Worm (Caenorhabditis elegans) whole organism, young adult: ENCODE data around the gene mlc-3.

Experiments used
- B0019.2 ChIP-seq: fragments of 200-800 bp; sonication (Bioruptor generic); conservative IDR thresholded peaks from 2 replicates; pipeline ENCODE4 v1.3.6; 2022; ENCODE audit warnings: missing genetic modification reagents, missing genetic modification characterization, missing compliant biosample characterization
- C06A6.2 ChIP-seq: fragments of 200-800 bp; sonication (Bioruptor generic); conservative IDR thresholded peaks from 2 replicates; pipeline ENCODE4 v1.3.6; 2022; ENCODE audit warnings: missing genetic modification characterization, missing compliant biosample characterization
- C17E4.6 ChIP-seq: fragments of 200-800 bp; sonication (Bioruptor generic); IDR thresholded peaks from 2 replicates; pipeline ENCODE4 v1.3.6; 2022; ENCODE audit warnings: missing genetic modification reagents, missing genetic modification characterization, missing compliant biosample characterization
- D2030.7 ChIP-seq: fragments of 200-800 bp; sonication (Bioruptor generic); IDR thresholded peaks from 2 replicates; pipeline ENCODE4 v1.3.6; 2022; ENCODE audit warnings: missing genetic modification reagents, missing genetic modification characterization, missing compliant biosample characterization
- F33H1.4 ChIP-seq: fragments of 200-800 bp; sonication (Bioruptor generic); IDR thresholded peaks from 2 replicates; pipeline ENCODE4 v1.3.6; 2022; ENCODE audit warnings: missing genetic modification reagents, missing genetic modification characterization, missing compliant biosample characterization
- F57C9.4 ChIP-seq: sonication (generic microtip); optimal IDR thresholded peaks from 2 replicates; lab custom pipeline; 2017; ENCODE audit warnings: mild to moderate bottlenecking, missing genetic modification characterization, missing compliant biosample characterization
- K11D2.4 ChIP-seq: fragments of 200-800 bp; sonication (Bioruptor generic); IDR thresholded peaks from 2 replicates; pipeline ENCODE4 v1.3.6; 2022; ENCODE audit warnings: missing genetic modification reagents, missing genetic modification characterization, missing compliant biosample characterization
- T07F8.4 ChIP-seq: sonication (generic microtip); optimal IDR thresholded peaks from 2 replicates; lab custom pipeline; 2016; ENCODE audit warnings: mild to moderate bottlenecking, missing genetic modification characterization, moderate library complexity, missing compliant biosample characterization
- akir-1 ChIP-seq: fragments of 200-800 bp; sonication (Bioruptor generic); optimal IDR thresholded peaks from 2 replicates; lab custom pipeline; 2018; ENCODE audit warnings: mild to moderate bottlenecking, missing genetic modification characterization, moderate library complexity, missing compliant biosample characterization
- ama-1 ChIP-seq, 3 experiments: fragments of 150-350 bp in 1 of 3; sonication (generic microtip) in 2 of 3; optimal IDR thresholded peaks; 2 replicates each; lab custom pipeline; 2014 to 2018; ENCODE audit warnings: missing biosample characterization in 2 of 3, missing genetic modification characterization in 2 of 3, missing genetic modification reagents in 2 of 3
- aptf-2 ChIP-seq: fragments of 200-800 bp; sonication (Bioruptor generic); conservative IDR thresholded peaks from 2 replicates; pipeline ENCODE4 v1.3.6; 2022; ENCODE audit warnings: missing genetic modification reagents, missing genetic modification characterization, missing compliant biosample characterization
- aptf-3 ChIP-seq: fragments of 200-800 bp; sonication (Bioruptor generic); IDR thresholded peaks from 2 replicates; pipeline ENCODE4 v1.3.6; 2022; ENCODE audit warnings: missing genetic modification characterization, missing compliant biosample characterization
- cebp-1 ChIP-seq, 2 experiments: fragments of 200-800 bp in 1 of 2; sonication (Bioruptor generic) in 1 of 2; sonication (generic microtip) in 1 of 2; IDR thresholded peaks in 1 of 2; optimal IDR thresholded peaks in 1 of 2; 2 replicates each; pipeline versions ENCODE4 v1.3.6 to Lab custom; 2017 to 2022; ENCODE audit warnings: missing compliant biosample characterization in 2 of 2, missing genetic modification characterization in 2 of 2, mild to moderate bottlenecking in 1 of 2, missing genetic modification reagents in 1 of 2, moderate library complexity in 1 of 2
- ceh-40 ChIP-seq: fragments of 200-800 bp; sonication (Bioruptor generic); IDR thresholded peaks from 2 replicates; pipeline ENCODE4 v1.3.6; 2022; ENCODE audit warnings: missing genetic modification characterization, missing compliant biosample characterization
- dpff-1 ChIP-seq: sonication (generic microtip); optimal IDR thresholded peaks from 2 replicates; lab custom pipeline; 2017; ENCODE audit warnings: mild to moderate bottlenecking, missing genetic modification characterization, missing compliant biosample characterization
- egrh-3 ChIP-seq: fragments of 200-800 bp; sonication (Bioruptor generic); IDR thresholded peaks from 2 replicates; pipeline ENCODE4 v1.3.6; 2022; ENCODE audit warnings: missing genetic modification reagents, missing genetic modification characterization, missing compliant biosample characterization
- fkh-3 ChIP-seq: sonication (generic microtip); optimal IDR thresholded peaks from 2 replicates; lab custom pipeline; 2016; ENCODE audit warnings: mild to moderate bottlenecking, missing genetic modification characterization, missing compliant biosample characterization
- him-1 ChIP-seq: sonication (generic microtip); optimal IDR thresholded peaks from 2 replicates; lab custom pipeline; 2016; ENCODE audit warnings: missing genotype, missing genetic modification reagents, missing genetic modification characterization, missing compliant biosample characterization
- let-526 ChIP-seq: fragments of 200-800 bp; sonication (Bioruptor generic); IDR thresholded peaks from 2 replicates; pipeline ENCODE4 v1.3.6; 2022; ENCODE audit warnings: missing genetic modification reagents, missing genetic modification characterization, missing compliant biosample characterization
- let-607 ChIP-seq, 2 experiments: fragments of 200-800 bp in 1 of 2; sonication (Bioruptor generic) in 1 of 2; sonication (generic microtip) in 1 of 2; optimal IDR thresholded peaks; 2 replicates each; lab custom pipeline; 2016 to 2018; ENCODE audit warnings: mild to moderate bottlenecking in 2 of 2, missing compliant biosample characterization in 2 of 2, missing genetic modification characterization in 2 of 2, moderate library complexity in 2 of 2, missing genotype in 1 of 2
- lin-26 ChIP-seq: fragments of 200-800 bp; sonication (Bioruptor generic); IDR thresholded peaks from 2 replicates; pipeline ENCODE4 v1.3.6; 2022; ENCODE audit warnings: missing genetic modification reagents, missing genetic modification characterization, missing compliant biosample characterization
- lsl-1 ChIP-seq: fragments of 200-800 bp; sonication (Bioruptor generic); optimal IDR thresholded peaks from 2 replicates; lab custom pipeline; 2018; ENCODE audit warnings: mild to moderate bottlenecking, missing genetic modification characterization, moderate library complexity, missing compliant biosample characterization
- madf-6 ChIP-seq: fragments of 200-800 bp; sonication (Bioruptor generic); IDR thresholded peaks from 2 replicates; pipeline ENCODE4 v1.3.6; 2022; ENCODE audit warnings: missing genetic modification reagents, missing genetic modification characterization, missing compliant biosample characterization
- madf-8 ChIP-seq: fragments of 200-800 bp; sonication (Bioruptor generic); conservative IDR thresholded peaks from 2 replicates; pipeline ENCODE4 v1.3.6; 2022; ENCODE audit warnings: missing genetic modification reagents, missing genetic modification characterization, missing compliant biosample characterization
- mes-4 ChIP-seq: sonication (generic microtip); optimal IDR thresholded peaks from 2 replicates; lab custom pipeline; 2016; ENCODE audit warnings: missing genotype, missing genetic modification characterization, missing compliant biosample characterization
- nfya-1 ChIP-seq: sonication (generic microtip); optimal IDR thresholded peaks from 2 replicates; lab custom pipeline; 2017; ENCODE audit warnings: antibody characterized with exemption, missing compliant biosample characterization, missing genetic modification characterization, borderline replicate concordance; ENCODE audit not compliant: insufficient read depth
- nhr-120 ChIP-seq: fragments of 200-800 bp; sonication (Bioruptor generic); IDR thresholded peaks from 2 replicates; pipeline ENCODE4 v1.3.6; 2022; ENCODE audit warnings: missing genetic modification characterization, missing compliant biosample characterization
- nhr-27 ChIP-seq: fragments of 200-800 bp; sonication (Bioruptor generic); optimal IDR thresholded peaks from 2 replicates; lab custom pipeline; 2018; ENCODE audit warnings: mild to moderate bottlenecking, missing genetic modification characterization, moderate library complexity, missing compliant biosample characterization
- nhr-80 ChIP-seq: sonication (generic microtip); optimal IDR thresholded peaks from 2 replicates; lab custom pipeline; 2016; ENCODE audit warnings: missing genetic modification characterization, missing compliant biosample characterization
- rec-8 ChIP-seq, 2 experiments: sonication (generic microtip); optimal IDR thresholded peaks; 2 replicates each; lab custom pipeline; 2016; ENCODE audit warnings: mild to moderate bottlenecking in 2 of 2, missing genetic modification characterization in 2 of 2, missing genetic modification reagents in 2 of 2, missing genotype in 2 of 2, missing biosample characterization in 1 of 2, missing compliant biosample characterization in 1 of 2, moderate library complexity in 1 of 2
- sea-2 ChIP-seq: fragments of 200-800 bp; sonication (Bioruptor generic); IDR thresholded peaks from 2 replicates; pipeline ENCODE4 v1.3.6; 2022; ENCODE audit warnings: missing genetic modification characterization, missing compliant biosample characterization
- snpc-1.3 ChIP-seq: sonication (generic microtip); optimal IDR thresholded peaks from 2 replicates; lab custom pipeline; 2017; ENCODE audit warnings: missing genetic modification characterization, mild to moderate bottlenecking, missing compliant biosample characterization, antibody characterized with exemption, moderate library complexity, missing genotype, missing genetic modification reagents; ENCODE audit not compliant: insufficient read depth
- snpc-4 ChIP-seq, 5 experiments: fragments of 150-350 bp in 1 of 5; sonication (generic microtip) in 4 of 5; optimal IDR thresholded peaks; 2 replicates each; lab custom pipeline; 2014 to 2018; ENCODE audit warnings: missing genetic modification characterization in 5 of 5, missing biosample characterization in 3 of 5, antibody characterized with exemption in 2 of 5, mild to moderate bottlenecking in 2 of 5, missing compliant biosample characterization in 2 of 5, missing genotype in 2 of 5, moderate library complexity in 2 of 5, missing genetic modification reagents in 1 of 5
- unc-130 ChIP-seq: sonication (generic microtip); optimal IDR thresholded peaks from 2 replicates; lab custom pipeline; 2016; ENCODE audit warnings: missing genetic modification reagents, missing genetic modification characterization, missing compliant biosample characterization
- xnd-1 ChIP-seq: sonication (generic microtip); optimal IDR thresholded peaks from 2 replicates; lab custom pipeline; 2016; ENCODE audit warnings: missing genotype, missing genetic modification reagents, missing genetic modification characterization, missing compliant biosample characterization
- zfh-2 ChIP-seq: fragments of 200-800 bp; sonication (Bioruptor generic); conservative IDR thresholded peaks from 2 replicates; pipeline ENCODE4 v1.3.6; 2022; ENCODE audit warnings: missing genetic modification reagents, missing genetic modification characterization, missing compliant biosample characterization
- ztf-25 ChIP-seq: fragments of 200-800 bp; sonication (Bioruptor generic); IDR thresholded peaks from 2 replicates; pipeline ENCODE4 v1.3.6; 2022; ENCODE audit warnings: missing genetic modification reagents, missing genetic modification characterization, missing compliant biosample characterization

The mlc-3 gene

DNA sequence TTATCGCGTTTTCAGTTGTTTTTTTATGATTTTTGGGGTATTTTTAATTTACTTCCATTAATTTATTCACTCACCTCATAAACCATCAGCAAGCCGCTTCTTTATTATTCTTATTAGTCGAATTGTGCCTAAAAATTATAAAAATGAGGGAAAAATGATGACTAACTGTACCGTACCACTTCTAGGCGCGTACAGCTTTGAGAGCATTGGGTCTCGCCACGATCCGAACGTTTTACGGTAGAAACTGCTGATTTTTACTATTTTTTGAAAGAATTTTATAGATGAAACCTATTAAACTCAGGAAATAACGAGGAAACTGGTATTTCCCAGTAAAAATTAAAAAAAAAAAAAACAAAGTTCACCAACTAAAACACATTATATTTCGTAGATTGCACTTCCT is 21.8 kb upstream of the mlc-3 start, which contains the start of gene D1044.6:
Gene D1044.6, minus strand, starts transcription at position 128 of the 400 bp plus-strand sequence.
- peak; percentile 79 for TF ChIP-seq lsl-1 (GFP tag; lab: Kevin White, UChicago)
- peak; percentile 81 for TF ChIP-seq F33H1.4 (GFP tag; lab: Robert Waterston, UW)
- no peak for TF ChIP-seq ceh-40
- no peak for TF ChIP-seq zfh-2 (GFP tag; lab: Robert Waterston, UW)
- no peak for TF ChIP-seq egrh-3 (GFP tag; lab: Robert Waterston, UW)
- TF ChIP-seq C06A6.2 (GFP tag; lab: Robert Waterston, UW): no peak
- no peak for TF ChIP-seq sea-2 (GFP tag; lab: Robert Waterston, UW)
- peak; percentile 71 for TF ChIP-seq xnd-1 (tag; lab: Kevin White, UChicago)
- TF ChIP-seq rec-8 (tag; optimal IDR thresholded peaks at IDR 0.05; lab: Kevin White, UChicago): no peak
- TF ChIP-seq nhr-27: no peak
- no peak for TF ChIP-seq aptf-2 (GFP tag; lab: Robert Waterston, UW)
- peak; percentile 49 for TF ChIP-seq madf-8 (GFP tag; lab: Robert Waterston, UW)
- no peak for TF ChIP-seq let-607 (tag; optimal IDR thresholded peaks at IDR 0.05; lab: Kevin White, UChicago)
- TF ChIP-seq madf-6: peak; percentile 78
- no peak for TF ChIP-seq aptf-3
- TF ChIP-seq snpc-1.3 (tag; lab: Kevin White, UChicago): peak; percentile 2
- peak; percentile 8 for TF ChIP-seq nhr-80 (tag; lab: Kevin White, UChicago)

DNA sequence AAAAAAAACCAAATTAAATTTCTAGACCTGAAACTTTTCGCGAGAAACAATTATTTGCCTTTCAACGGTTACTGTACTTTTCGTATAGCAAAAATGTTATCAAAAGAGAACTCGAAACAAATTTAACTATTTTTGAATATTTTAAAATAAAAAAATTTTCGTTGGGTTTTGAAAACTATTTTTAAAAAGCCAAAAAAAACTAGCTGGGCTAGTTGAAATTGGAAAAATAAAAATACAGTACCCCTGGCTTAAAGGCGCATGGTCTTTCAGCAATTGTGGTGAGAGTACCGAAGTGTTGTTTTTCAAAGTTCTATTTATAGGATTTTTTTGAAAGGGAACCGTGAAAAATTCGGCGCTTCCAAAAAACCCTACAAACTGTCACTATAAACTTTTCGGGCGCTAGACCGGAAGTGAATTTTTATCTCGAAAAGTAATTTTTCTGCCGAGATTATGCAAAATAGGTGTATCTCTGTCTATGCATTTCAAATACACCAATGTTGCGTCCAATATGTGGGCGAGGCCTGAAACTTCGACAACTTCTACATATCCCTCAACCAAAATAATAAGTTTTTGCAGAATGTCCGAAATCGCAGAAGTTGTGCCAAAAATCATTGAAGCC is 21.0 kb upstream of the mlc-3 start, which contains the start of gene D1044.1:
Gene D1044.1, plus strand, starts transcription at position 569 of the 619 bp plus-strand sequence.
- TF ChIP-seq dpff-1 (tag; lab: Kevin White, UChicago): no peak
- TF ChIP-seq madf-6: peak; percentile 77
- no peak for TF ChIP-seq fkh-3 (tag; lab: Kevin White, UChicago)
- peak; percentile 87 for TF ChIP-seq lsl-1 (GFP tag; lab: Kevin White, UChicago)
- no peak for TF ChIP-seq lin-26 (GFP tag; lab: Robert Waterston, UW)
- TF ChIP-seq ama-1 (optimal IDR thresholded peaks at IDR 0.05; lab: Kevin White, UChicago): no peak
- no peak for TF ChIP-seq ama-1 (GFP tag; optimal IDR thresholded peaks at IDR 0.05; lab: Kevin White, UChicago)
- no peak for TF ChIP-seq C17E4.6
- no peak for TF ChIP-seq T07F8.4
- TF ChIP-seq ztf-25 (GFP tag; lab: Robert Waterston, UW): no peak
- peak; percentile 44 for TF ChIP-seq madf-8 (GFP tag; lab: Robert Waterston, UW)
- TF ChIP-seq nhr-27: no peak
- TF ChIP-seq xnd-1 (tag; lab: Kevin White, UChicago): peak; percentile 27
- TF ChIP-seq D2030.7 (GFP tag; lab: Robert Waterston, UW): no peak
- no peak for TF ChIP-seq mes-4 (tag; lab: Kevin White, UChicago)
- TF ChIP-seq nhr-120 (GFP tag; lab: Robert Waterston, UW): no peak
- no peak for TF ChIP-seq snpc-4 (GFP tag; optimal IDR thresholded peaks at IDR 0.05; lab: Kevin White, UChicago)
- TF ChIP-seq snpc-4 (tag; optimal IDR thresholded peaks at IDR 0.05; lab: Kevin White, UChicago): no peak
- TF ChIP-seq nfya-1 (tag; lab: Kevin White, UChicago): no peak
- no peak for TF ChIP-seq B0019.2 (GFP tag; lab: Robert Waterston, UW)
- no peak for TF ChIP-seq akir-1 (GFP tag; lab: Kevin White, UChicago)
- no peak for TF ChIP-seq F57C9.4

DNA sequence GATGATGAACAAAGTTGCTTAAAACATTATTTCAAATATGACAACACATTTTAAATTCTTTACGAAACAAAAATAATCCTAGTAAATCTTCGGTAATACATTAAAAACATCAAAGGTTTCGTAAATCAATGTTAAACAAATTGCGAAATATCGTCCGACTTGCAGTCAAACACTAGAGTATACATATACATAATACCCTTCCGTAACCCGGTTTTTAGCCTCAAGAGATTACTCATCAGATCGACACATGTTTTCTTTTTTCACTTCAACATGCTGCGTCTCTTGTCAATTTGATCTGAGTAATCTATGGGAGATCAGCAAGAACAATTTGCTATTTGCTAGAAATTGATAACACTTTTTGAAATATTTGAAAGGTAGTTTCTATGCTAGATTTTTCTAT is 18.5 kb upstream of the mlc-3 start:
- TF ChIP-seq him-1 (tag; lab: Kevin White, UChicago) (no peak), K11D2.4 (GFP tag; lab: Robert Waterston, UW) (no peak), unc-130 (no peak), let-526 (GFP tag; lab: Robert Waterston, UW) (no peak), cebp-1 (GFP tag; IDR thresholded peaks at IDR 0.05; lab: Robert Waterston, UW) (peak; percentile 61; the same call in 1 of the 2 replicates), cebp-1 (tag; optimal IDR thresholded peaks at IDR 0.05; lab: Kevin White, UChicago) (peak; percentile 92)
